Worm (Caenorhabditis elegans): ENCODE results near the gene parn-2.

DNA sequence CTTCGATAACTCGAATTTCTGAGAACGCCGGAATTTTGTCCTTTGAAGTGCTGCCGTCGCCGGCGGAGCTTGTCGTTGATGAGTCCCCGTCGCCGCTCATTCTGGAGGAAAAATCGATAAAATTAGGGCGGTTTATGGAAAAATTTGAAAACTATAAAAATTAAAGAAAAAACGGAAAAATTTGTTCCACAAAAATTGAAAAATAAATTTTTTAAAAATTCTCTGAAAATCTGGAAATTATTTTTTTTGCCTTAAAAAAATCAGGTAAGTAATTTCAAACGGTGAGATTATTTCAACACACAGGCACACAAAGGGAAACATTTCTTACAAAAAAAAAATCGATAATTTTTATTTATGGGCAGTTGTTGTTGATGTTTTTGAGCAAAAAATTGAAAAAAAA lies at the start of gene parn-2:
- TF ChIP-seq unc-86 (tag; optimal IDR thresholded peaks at IDR 0.05) (no peak), ceh-45 (GFP tag; IDR thresholded peaks at IDR 0.05) (no peak), pha-4 (tag; optimal IDR thresholded peaks at IDR 0.05) (no peak), pqm-1 (tag; optimal IDR thresholded peaks at IDR 0.05) (no peak)
